Worm (Caenorhabditis elegans) whole organism, L1 larva: ENCODE measurements around the gene C03A3.9.

Source experiments
- egl-27 ChIP-seq, 2 experiments: fragments of 150-350 bp in 1 of 2; sonication (generic microtip); optimal IDR thresholded peaks; 3 replicates each; lab custom pipeline; 2017 to 2018; ENCODE audit warnings: missing biosample characterization in 2 of 2, missing genetic modification characterization in 2 of 2, missing genetic modification reagents in 2 of 2
- nhr-76 ChIP-seq: sonication (generic microtip); optimal IDR thresholded peaks from 2 replicates; lab custom pipeline; 2017; ENCODE audit warnings: missing biosample characterization, missing genetic modification characterization
- zag-1 ChIP-seq: fragments of 150-350 bp; optimal IDR thresholded peaks from 2 replicates; lab custom pipeline; 2014; ENCODE audit warnings: missing biosample characterization, missing genetic modification characterization

ce11 chrX:11248083-11248482, 18.7 kb upstream of the C03A3.9 start:
- no peak for TF ChIP-seq zag-1 (tag; lab: Kevin White, UChicago)
- TF ChIP-seq egl-27 (tag; optimal IDR thresholded peaks at IDR 0.05; lab: Kevin White, UChicago) = no peak
- no peak for TF ChIP-seq nhr-76 (tag; lab: Kevin White, UChicago)
